Worm (Caenorhabditis elegans) whole organism, L2 larva: Measurements from ENCODE around the gene egli-1.

Experiments
- R02D3.7 ChIP-seq: fragments of 150-350 bp; optimal IDR thresholded peaks from 2 replicates; lab custom pipeline; 2014; ENCODE audit warnings: missing biosample characterization, missing genetic modification characterization
- ceh-16 ChIP-seq: fragments of 150-350 bp; optimal IDR thresholded peaks from 2 replicates; lab custom pipeline; 2014; ENCODE audit warnings: missing biosample characterization, missing genetic modification characterization
- lin-13 ChIP-seq: fragments of 150-350 bp; optimal IDR thresholded peaks from 2 replicates; lab custom pipeline; 2014; ENCODE audit warnings: missing biosample characterization, missing genetic modification reagents, missing genetic modification characterization
- lin-39 ChIP-seq: fragments of 150-350 bp; optimal IDR thresholded peaks from 2 replicates; lab custom pipeline; 2014; ENCODE audit warnings: missing biosample characterization, missing genetic modification reagents, missing genetic modification characterization
- nhr-10 ChIP-seq: sonication (generic microtip); optimal IDR thresholded peaks from 2 replicates; lab custom pipeline; 2017; ENCODE audit warnings: missing biosample characterization, missing genetic modification characterization
- nhr-129 ChIP-seq: fragments of 150-350 bp; optimal IDR thresholded peaks from 2 replicates; lab custom pipeline; 2014; ENCODE audit warnings: missing biosample characterization, missing genetic modification characterization
- nhr-6 ChIP-seq: fragments of 150-350 bp; optimal IDR thresholded peaks from 2 replicates; lab custom pipeline; 2014; ENCODE audit warnings: missing biosample characterization, missing genetic modification characterization
- nhr-77 ChIP-seq: fragments of 150-350 bp; optimal IDR thresholded peaks from 2 replicates; lab custom pipeline; 2014; ENCODE audit warnings: missing biosample characterization, missing genetic modification characterization
- unc-39 ChIP-seq: fragments of 150-350 bp; optimal IDR thresholded peaks from 2 replicates; lab custom pipeline; 2014; ENCODE audit warnings: missing biosample characterization, missing genetic modification characterization
- ztf-11 ChIP-seq: sonication (generic microtip); optimal IDR thresholded peaks from 2 replicates; lab custom pipeline; 2017; ENCODE audit warnings: missing biosample characterization, missing genetic modification characterization
- ztf-4 ChIP-seq: fragments of 150-350 bp; optimal IDR thresholded peaks from 2 replicates; lab custom pipeline; 2014; ENCODE audit warnings: missing biosample characterization, missing genetic modification characterization

ce11 chrII:9305575-9305974, 18.2 kb upstream of the egli-1 start:
- TF ChIP-seq lin-13 (GFP tag; lab: Kevin White, UChicago) (no peak), ceh-16 (no peak), nhr-10 (tag; lab: Kevin White, UChicago) (no peak), nhr-77 (tag; lab: Kevin White, UChicago) (no peak), nhr-129 (tag; lab: Kevin White, UChicago) (no peak), ztf-11 (tag; lab: Kevin White, UChicago) (no peak), R02D3.7 (tag; lab: Kevin White, UChicago) (no peak), unc-39 (tag; lab: Kevin White, UChicago) (no peak), lin-39 (tag; lab: Kevin White, UChicago) (no peak), ztf-4 (no peak), nhr-6 (tag; lab: Kevin White, UChicago) (no peak)
